Fruit fly (Drosophila melanogaster): Measurements from ENCODE around the gene eIF3f1.

Gene eIF3f1

dm6 chr3R:4739492-4740431 is 25.8 kb upstream of the eIF3f1 start (continued):
- TF ChIP-seq zen (tag; optimal IDR thresholded peaks at IDR 0.05): peak; percentile 21
- no peak for TF ChIP-seq bigmax (GFP tag; optimal IDR thresholded peaks at IDR 0.05)
- peak; percentile 69 for TF ChIP-seq slou (GFP tag; optimal IDR thresholded peaks at IDR 0.05)
- TF ChIP-seq CG12744 (GFP tag; optimal IDR thresholded peaks at IDR 0.05): peak; percentile 59
- peak; percentile 58 for TF ChIP-seq twi (tag; optimal IDR thresholded peaks at IDR 0.05)
- peak; percentile 87 for TF ChIP-seq CG10543 (GFP tag; optimal IDR thresholded peaks at IDR 0.05)
- no peak for TF ChIP-seq dysf (GFP tag; IDR thresholded peaks at IDR 0.05)
- peak; percentile 86 for TF ChIP-seq CG4820 (GFP tag; optimal IDR thresholded peaks at IDR 0.05)
- TF ChIP-seq CG4424 (GFP tag; optimal IDR thresholded peaks at IDR 0.05): peak; percentile 93
- TF ChIP-seq sqz (GFP tag; optimal IDR thresholded peaks at IDR 0.05): peak; percentile 56
- peak; percentile 23 for TF ChIP-seq CG18011 (GFP tag; optimal IDR thresholded peaks at IDR 0.05)
- peak; percentile 63 for TF ChIP-seq CG5180 (GFP tag; optimal IDR thresholded peaks at IDR 0.05)
- peak; percentile 83 for TF ChIP-seq org-1 (GFP tag; optimal IDR thresholded peaks at IDR 0.05)
- TF ChIP-seq CG15479 (GFP tag; optimal IDR thresholded peaks at IDR 0.05): no peak
- TF ChIP-seq CG12219 (GFP tag; optimal IDR thresholded peaks at IDR 0.05): peak; percentile 30
- TF ChIP-seq CG1647 (GFP tag; optimal IDR thresholded peaks at IDR 0.05): peak; percentile 67
- no peak for TF ChIP-seq tna (GFP tag; IDR thresholded peaks at IDR 0.05; ENCODE audit: partially characterized antibody)
- no peak for TF ChIP-seq Dfd (GFP tag; optimal IDR thresholded peaks at IDR 0.05)
- TF ChIP-seq CG12071 (GFP tag; optimal IDR thresholded peaks at IDR 0.05): no peak
- peak; percentile 94 for TF ChIP-seq tio (GFP tag; optimal IDR thresholded peaks at IDR 0.05)
- peak; percentile 60 for TF ChIP-seq CG6683 (GFP tag; optimal IDR thresholded peaks at IDR 0.05)
- peak; percentile 69 for TF ChIP-seq Nf-YC (tag; optimal IDR thresholded peaks at IDR 0.05)
- peak; percentile 60 for TF ChIP-seq vfl (GFP tag; optimal IDR thresholded peaks at IDR 0.05)
- peak; percentile 47 for TF ChIP-seq Lhr (GFP tag; optimal IDR thresholded peaks at IDR 0.05)
- peak; percentile 77 for TF ChIP-seq HLHmδ (GFP tag; optimal IDR thresholded peaks at IDR 0.05)
- TF ChIP-seq wek (GFP tag; optimal IDR thresholded peaks at IDR 0.05): no peak
- peak; percentile 54; the same call in 2 of the 4 replicates for TF ChIP-seq Gug (GFP tag; IDR thresholded peaks at IDR 0.05)
- peak; percentile 5 for TF ChIP-seq CG13894 (tag; optimal IDR thresholded peaks at IDR 0.05)
- TF ChIP-seq lmd (GFP tag; IDR thresholded peaks at IDR 0.05): no peak
- no peak for TF ChIP-seq CG14014 (GFP tag; IDR thresholded peaks at IDR 0.05)
- no peak for TF ChIP-seq D (optimal IDR thresholded peaks at IDR 0.05)
- TF ChIP-seq D (GFP tag; optimal IDR thresholded peaks at IDR 0.05): peak; percentile 89
- peak; percentile 60 for TF ChIP-seq Spps (tag; optimal IDR thresholded peaks at IDR 0.05)
- TF ChIP-seq onecut (GFP tag; IDR thresholded peaks at IDR 0.05): no peak; the same call in 1 of the 2 replicates
- TF ChIP-seq Xbp1 (GFP tag; optimal IDR thresholded peaks at IDR 0.05): peak; percentile 88
- peak; percentile 45 for TF ChIP-seq CG8359 (GFP tag; optimal IDR thresholded peaks at IDR 0.05; ENCODE audit: borderline replicate concordance)
- TF ChIP-seq toy (GFP tag; IDR thresholded peaks at IDR 0.05): no peak
- peak; percentile 79 for TF ChIP-seq CG8388 (GFP tag; optimal IDR thresholded peaks at IDR 0.05)
- no peak for TF ChIP-seq al (GFP tag; IDR thresholded peaks at IDR 0.05)
- TF ChIP-seq CG10462 (GFP tag; optimal IDR thresholded peaks at IDR 0.05): peak; percentile 78
- peak; percentile 80 for TF ChIP-seq fd96Cb (tag; optimal IDR thresholded peaks at IDR 0.05)
- TF ChIP-seq CG33557 (GFP tag; optimal IDR thresholded peaks at IDR 0.05): peak; percentile 65
- peak; percentile 32 for TF ChIP-seq TFAM (GFP tag; optimal IDR thresholded peaks at IDR 0.05)
- TF ChIP-seq CG13287 (GFP tag; IDR thresholded peaks at IDR 0.05; ENCODE audit: partially characterized antibody): no peak
- TF ChIP-seq trem (tag; optimal IDR thresholded peaks at IDR 0.05): peak; percentile 9
- no peak for TF ChIP-seq bbx (GFP tag; IDR thresholded peaks at IDR 0.05; ENCODE audit: partially characterized antibody)
- TF ChIP-seq CG9437 (GFP tag; optimal IDR thresholded peaks at IDR 0.05): peak; percentile 92
- peak; percentile 82 for TF ChIP-seq CG10147 (GFP tag; optimal IDR thresholded peaks at IDR 0.05)

Measured in whole organism, embryonic.